Worm (Caenorhabditis elegans): ENCODE results near the gene srv-11.

Gene srv-11

DNA sequence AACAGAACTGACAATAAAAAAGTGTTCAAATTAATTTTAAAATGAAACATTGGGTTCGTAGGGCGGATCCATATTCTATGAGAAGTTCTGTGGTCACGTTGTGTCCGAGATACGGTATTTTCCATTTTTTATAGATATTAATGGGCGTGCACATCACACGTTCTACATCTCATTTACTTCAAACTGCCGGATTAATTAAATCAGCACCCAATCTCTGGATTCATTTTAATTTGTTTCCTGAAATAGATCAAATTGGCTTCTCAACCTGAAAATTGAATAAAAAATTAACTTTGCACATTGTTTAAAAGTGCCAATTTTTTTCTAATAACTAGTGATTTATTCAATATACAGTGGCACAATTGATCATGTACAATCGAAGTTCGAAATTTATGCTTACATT, 29.9 kb downstream of the srv-11 start:
- no peak for TF ChIP-seq unc-62 (GFP tag; optimal IDR thresholded peaks at IDR 0.05)

DNA sequence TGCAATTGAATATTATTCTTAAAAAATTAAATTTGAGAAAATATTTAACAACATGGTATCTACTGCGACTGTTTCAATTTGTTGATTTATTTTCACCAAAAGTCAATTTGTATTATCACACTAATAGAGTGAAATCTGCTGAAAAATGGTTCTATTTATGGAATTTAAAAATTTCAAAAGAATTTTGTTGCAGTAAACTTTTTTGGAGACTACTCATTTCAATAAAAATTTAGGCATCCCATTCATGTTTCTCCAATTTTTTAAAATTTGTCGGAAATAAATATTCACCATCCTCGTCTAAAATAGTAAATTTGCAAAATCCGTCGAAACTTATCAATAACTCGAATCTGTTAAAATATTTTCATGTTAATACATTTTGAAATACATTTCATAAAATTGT, 35.5 kb downstream of the srv-11 start:
- no peak for TF ChIP-seq unc-62 (GFP tag; optimal IDR thresholded peaks at IDR 0.05)

DNA sequence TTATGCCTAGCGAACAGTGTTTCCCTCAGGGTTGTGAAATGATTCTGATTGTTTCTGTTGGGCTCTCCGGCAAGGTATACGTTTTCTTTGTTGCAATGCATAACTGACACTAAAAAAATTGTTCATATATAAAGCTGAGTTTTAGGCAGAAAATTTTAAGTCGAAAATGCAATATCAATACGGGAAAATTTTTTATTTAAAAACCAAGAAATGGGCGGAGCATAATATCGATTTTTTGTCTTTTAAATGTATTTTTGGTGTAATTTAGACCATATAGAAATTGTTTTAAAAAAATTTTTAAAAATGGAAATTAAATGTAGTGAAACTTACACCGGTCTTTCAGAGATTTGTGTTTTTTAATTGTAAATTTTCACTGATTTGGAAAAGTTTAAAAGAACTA, 36.9 kb downstream of the srv-11 start, which contains the start of gene Y105C5B.1413:
Y105C5B.1413 (minus strand) TSS at position 101 of the 400 bp plus-strand sequence.
- TF ChIP-seq unc-62 (GFP tag; optimal IDR thresholded peaks at IDR 0.05): no peak

DNA sequence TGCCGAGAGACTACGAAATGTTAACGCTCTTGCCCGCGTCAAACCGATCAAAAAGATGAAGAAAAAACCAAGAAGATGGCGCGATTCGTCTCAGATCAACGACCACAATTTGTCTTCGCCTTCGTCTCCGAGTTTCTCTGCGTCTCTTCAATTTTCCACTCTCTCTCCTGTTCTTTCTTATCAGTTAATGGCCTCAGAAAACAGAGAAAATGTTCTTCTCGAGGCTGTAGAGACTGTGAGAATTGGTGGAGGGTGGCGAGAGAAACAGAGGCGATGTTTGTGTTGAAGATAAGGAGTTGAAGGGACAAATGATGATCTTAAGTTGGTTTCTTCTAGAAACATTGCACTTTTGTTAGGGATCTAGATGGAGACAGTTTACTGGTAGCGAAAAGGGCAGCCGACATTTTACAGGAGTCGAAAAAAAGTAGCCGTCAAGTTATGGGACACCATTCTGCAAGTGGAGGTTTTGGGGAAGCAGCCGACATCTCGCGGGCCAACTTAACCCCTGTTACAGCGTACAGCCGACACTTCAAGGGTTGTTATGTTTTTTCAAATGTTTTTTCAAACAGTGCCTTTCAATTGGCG, 40.5 kb downstream of the srv-11 start:
- TF ChIP-seq unc-62 (GFP tag; optimal IDR thresholded peaks at IDR 0.05): no peak

DNA sequence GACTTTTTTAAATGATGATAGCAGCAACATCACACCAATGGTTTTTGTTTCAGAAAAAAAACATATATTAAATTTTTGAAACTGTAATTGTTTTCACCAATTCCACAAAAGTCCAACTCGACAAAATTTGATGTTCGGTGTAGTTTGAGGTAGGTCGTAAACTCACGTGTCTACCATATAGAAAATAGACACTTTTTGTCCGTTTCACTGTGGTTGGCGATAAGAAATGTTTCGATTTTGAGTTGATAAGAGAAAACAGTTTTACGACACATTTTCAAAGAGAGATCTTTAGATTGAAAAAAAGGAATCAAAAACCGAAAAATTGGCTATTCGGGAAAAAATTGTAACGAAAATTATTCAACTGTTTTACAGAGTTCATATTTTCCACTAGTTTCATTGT, 43.0 kb downstream of the srv-11 start:
- no peak for TF ChIP-seq unc-62 (GFP tag; optimal IDR thresholded peaks at IDR 0.05)

DNA sequence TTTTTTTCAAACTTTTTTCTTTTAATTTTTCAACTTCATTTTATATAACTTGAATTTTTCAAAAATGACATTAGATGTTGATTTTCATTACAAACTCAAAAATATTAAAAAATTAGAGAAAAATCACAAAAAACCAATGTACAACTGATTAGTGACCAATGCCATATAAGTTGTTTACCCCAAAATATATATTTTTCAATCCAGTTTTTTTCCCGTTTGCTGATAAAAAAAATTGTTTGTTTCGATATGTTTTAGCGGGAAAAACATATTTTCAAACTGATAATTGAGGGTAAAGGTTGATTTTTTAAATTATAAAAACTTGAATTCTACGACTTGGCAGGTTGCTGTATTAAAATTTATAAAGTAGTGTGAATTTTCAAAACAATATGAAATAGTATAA, 44.7 kb downstream of the srv-11 start:
- TF ChIP-seq unc-62 (GFP tag; optimal IDR thresholded peaks at IDR 0.05): no peak

DNA sequence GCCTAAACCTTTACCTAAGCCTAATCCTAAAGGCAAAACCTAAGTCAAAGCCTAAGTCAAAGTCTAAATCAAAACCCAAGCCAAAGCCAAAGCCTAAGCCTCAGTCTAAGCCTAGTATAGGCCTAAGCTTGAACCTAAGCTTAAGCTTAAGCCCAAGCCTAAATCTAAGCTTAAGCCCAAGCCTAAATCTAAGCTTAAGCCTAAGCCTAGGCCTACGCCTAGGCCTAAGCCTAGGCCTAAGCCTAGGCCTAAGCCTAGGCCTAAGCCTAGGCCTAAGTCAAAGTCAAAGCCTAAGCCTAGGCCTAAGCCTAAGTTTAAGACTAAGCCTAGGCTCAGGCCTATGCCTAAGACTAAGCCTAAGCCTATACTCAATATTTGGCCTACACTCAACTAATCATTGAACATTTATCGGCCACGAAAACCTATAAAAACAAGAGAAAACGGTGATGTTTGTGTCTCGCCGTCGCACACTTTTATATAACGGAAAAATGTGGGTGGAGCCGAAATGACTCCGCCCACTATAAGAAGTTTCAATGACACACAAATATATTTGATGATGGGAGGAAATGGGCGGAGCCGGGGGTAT, 48.6 kb downstream of the srv-11 start:
- TF ChIP-seq unc-62 (GFP tag; optimal IDR thresholded peaks at IDR 0.05): no peak

DNA sequence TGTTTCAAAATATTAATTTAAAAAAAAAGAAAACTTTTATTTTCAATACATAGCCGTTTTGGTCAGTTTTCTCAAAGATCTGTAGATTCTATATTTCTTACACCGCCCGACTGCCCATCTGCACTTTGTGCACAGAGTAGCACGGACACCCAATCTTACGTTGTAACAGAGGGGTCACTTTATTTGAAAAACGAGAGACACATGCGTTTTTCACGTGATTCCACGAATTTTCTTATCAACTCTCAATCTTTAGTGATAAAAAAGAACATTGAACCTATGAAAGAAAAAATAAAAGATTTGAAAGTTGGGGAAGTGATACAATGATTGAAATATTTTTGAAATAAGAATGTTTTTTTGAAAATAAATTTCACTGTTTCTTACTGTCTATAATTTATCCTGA, 50.1 kb downstream of the srv-11 start:
- TF ChIP-seq unc-62 (GFP tag; optimal IDR thresholded peaks at IDR 0.05): no peak

DNA sequence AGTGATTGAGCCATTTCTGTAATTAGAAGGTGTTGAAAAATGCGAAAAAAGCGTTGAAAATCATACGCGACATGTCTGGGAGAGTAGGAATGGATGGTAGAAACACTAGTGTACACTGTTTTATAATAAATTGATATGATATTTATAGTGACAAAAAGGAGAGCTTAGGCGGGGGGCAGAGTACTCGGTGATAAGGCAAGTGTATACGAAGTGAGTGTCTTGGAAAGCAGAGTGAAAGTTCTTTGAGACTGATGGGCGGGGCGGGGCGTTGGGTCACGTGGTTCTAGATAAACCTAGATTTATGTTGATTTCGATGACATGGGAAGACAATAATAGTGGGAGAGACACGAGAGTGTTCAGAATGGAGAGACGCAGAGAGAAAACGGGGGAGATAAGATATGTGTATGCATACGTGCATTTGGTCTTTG, 50.8 kb downstream of the srv-11 start, which contains the start of gene gln-3:
gln-3 (minus strand) TSS at position 73 of the 428 bp plus-strand sequence.
- no peak for TF ChIP-seq unc-62 (GFP tag; optimal IDR thresholded peaks at IDR 0.05)

Data from whole organism, dauer.